Worm (Caenorhabditis elegans) whole organism, late embryonic: ENCODE results near the gene fbxb-21.

Experiments
- dmd-4 ChIP-seq: sonication (generic microtip); optimal IDR thresholded peaks from 2 replicates; lab custom pipeline; 2016; ENCODE audit warnings: borderline replicate concordance, missing genetic modification characterization, missing compliant biosample characterization
- lin-11 ChIP-seq: fragments of 200-800 bp; sonication (Bioruptor generic); optimal IDR thresholded peaks from 2 replicates; lab custom pipeline; 2018; ENCODE audit warnings: mild to moderate bottlenecking, missing genetic modification characterization, missing compliant biosample characterization
- sox-4 ChIP-seq: sonication (generic microtip); optimal IDR thresholded peaks from 2 replicates; lab custom pipeline; 2017; ENCODE audit warnings: mild to moderate bottlenecking, missing genetic modification characterization, inconsistent platforms, missing compliant biosample characterization
- ttx-3 ChIP-seq: sonication (generic microtip); optimal IDR thresholded peaks from 2 replicates; lab custom pipeline; 2016; ENCODE audit warnings: missing genetic modification reagents, missing genetic modification characterization, missing compliant biosample characterization
- unc-3 ChIP-seq, 2 experiments: fragments of 200-800 bp in 1 of 2; sonication (Bioruptor generic) in 1 of 2; sonication (generic microtip) in 1 of 2; conservative IDR thresholded peaks in 1 of 2; optimal IDR thresholded peaks in 1 of 2; 2 replicates each; pipeline versions ENCODE4 v1.3.6 to Lab custom; 2016 to 2022; ENCODE audit warnings: missing compliant biosample characterization in 2 of 2, missing genetic modification characterization in 2 of 2, missing genetic modification reagents in 1 of 2
- unc-86 ChIP-seq: sonication (generic microtip); optimal IDR thresholded peaks from 2 replicates; lab custom pipeline; 2016; ENCODE audit warnings: missing genetic modification characterization, missing compliant biosample characterization

DNA sequence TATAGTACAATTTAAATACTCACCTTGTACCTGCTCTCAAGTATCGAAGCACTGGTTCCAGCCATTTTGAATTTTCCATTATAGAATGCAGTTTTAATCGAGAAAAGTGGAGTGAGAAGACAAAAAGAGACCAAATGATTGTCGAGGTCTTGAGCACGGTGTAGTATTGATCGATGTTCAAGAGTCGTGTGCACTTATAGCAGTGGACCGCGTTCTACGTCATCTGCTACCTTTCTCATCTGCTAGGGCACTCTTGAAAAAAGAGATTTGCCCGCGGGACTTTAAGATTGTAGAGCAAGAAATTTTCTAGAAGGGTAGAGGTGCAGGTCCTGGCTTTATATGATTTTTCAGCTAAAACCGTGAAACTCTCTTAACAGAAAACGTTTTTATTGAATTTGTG lies 44.2 kb upstream of the fbxb-21 start, which contains the start of gene fbxc-21:
- TF ChIP-seq ttx-3 (tag; lab: Kevin White, UChicago) (no peak), unc-86 (no peak), dmd-4 (tag; lab: Kevin White, UChicago) (no peak), unc-3 (GFP tag; conservative IDR thresholded peaks at IDR 0.05; lab: Robert Waterston, UW) (no peak), unc-3 (tag; optimal IDR thresholded peaks at IDR 0.05; lab: Kevin White, UChicago) (no peak), lin-11 (tag; lab: Kevin White, UChicago) (no peak), sox-4 (tag; lab: Kevin White, UChicago) (no peak)
